Fruit fly (Drosophila melanogaster): Measurements from ENCODE around the gene CG43232.

The CG43232 gene

DNA sequence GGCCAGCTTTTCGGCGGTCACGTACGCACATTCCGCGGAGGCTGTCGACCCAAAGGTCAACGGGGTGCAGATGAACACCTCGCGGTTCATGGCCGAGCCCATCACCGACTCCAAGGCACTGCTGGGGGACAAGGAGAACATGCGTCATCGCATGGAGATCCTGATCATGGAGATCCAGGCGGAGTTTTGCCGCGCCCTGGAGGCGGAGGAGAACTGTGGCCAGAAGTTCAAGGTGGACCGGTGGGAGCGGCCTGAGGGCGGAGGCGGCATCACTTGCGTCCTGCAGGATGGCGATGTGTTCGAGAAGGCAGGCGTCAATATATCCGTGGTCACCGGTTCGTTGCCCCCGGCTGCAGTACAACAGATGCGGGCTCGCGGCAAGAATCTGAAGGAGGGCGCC is 32.7 kb downstream of the CG43232 start:
- TF ChIP-seq h (GFP tag; optimal IDR thresholded peaks at IDR 0.05) (no peak), sv (GFP tag; optimal IDR thresholded peaks at IDR 0.05) (no peak), Jra (GFP tag; optimal IDR thresholded peaks at IDR 0.05) (no peak), br (GFP tag; optimal IDR thresholded peaks at IDR 0.05) (no peak), Hr78 (GFP tag; optimal IDR thresholded peaks at IDR 0.05) (no peak), Sp1 (GFP tag; optimal IDR thresholded peaks at IDR 0.05) (no peak), tai (GFP tag; optimal IDR thresholded peaks at IDR 0.05) (no peak), Hnf4 (GFP tag; optimal IDR thresholded peaks at IDR 0.05) (no peak), Dfd (GFP tag; optimal IDR thresholded peaks at IDR 0.05) (no peak), CG32264 (GFP tag; optimal IDR thresholded peaks at IDR 0.05) (no peak), HLH106 (tag; optimal IDR thresholded peaks at IDR 0.05) (no peak), Mio (GFP tag; optimal IDR thresholded peaks at IDR 0.05) (no peak), Vsx2 (GFP tag; optimal IDR thresholded peaks at IDR 0.05; ENCODE audit: partially characterized antibody) (no peak)

DNA sequence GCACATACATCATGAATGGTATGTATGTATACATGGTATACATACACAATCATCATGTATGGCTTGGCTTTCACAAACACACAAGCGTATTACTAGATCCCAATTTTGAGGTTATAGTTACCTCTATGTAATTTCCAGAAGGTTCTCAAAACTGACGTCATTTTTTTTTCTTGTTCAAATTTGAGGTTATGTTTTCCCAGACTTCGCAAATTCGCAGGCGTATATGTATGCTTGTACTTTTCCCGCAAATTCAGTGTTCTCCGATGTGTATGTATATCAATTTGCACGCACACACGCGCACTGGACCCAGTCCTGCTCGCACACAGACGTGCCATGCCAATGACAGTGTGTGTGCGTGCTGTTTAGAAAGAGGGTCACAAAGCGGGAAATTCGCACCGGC is 34.4 kb downstream of the CG43232 start:
- TF ChIP-seq sv (GFP tag; optimal IDR thresholded peaks at IDR 0.05) (no peak), rgr (GFP tag; optimal IDR thresholded peaks at IDR 0.05) (no peak), pan (optimal IDR thresholded peaks at IDR 0.05) (no peak), GATAd (GFP tag; optimal IDR thresholded peaks at IDR 0.05) (no peak), tai (GFP tag; optimal IDR thresholded peaks at IDR 0.05) (no peak), br (GFP tag; optimal IDR thresholded peaks at IDR 0.05) (no peak), usp (GFP tag; optimal IDR thresholded peaks at IDR 0.05) (no peak), Hr78 (GFP tag; optimal IDR thresholded peaks at IDR 0.05) (no peak), HLH106 (tag; optimal IDR thresholded peaks at IDR 0.05) (peak; percentile 3), Sp1 (GFP tag; optimal IDR thresholded peaks at IDR 0.05) (peak; percentile 17), Hnf4 (GFP tag; optimal IDR thresholded peaks at IDR 0.05) (no peak), N (GFP tag; optimal IDR thresholded peaks at IDR 0.05) (peak; percentile 31), Jra (GFP tag; optimal IDR thresholded peaks at IDR 0.05) (no peak), psq (GFP tag; optimal IDR thresholded peaks at IDR 0.05) (peak; percentile 11), woc (GFP tag; optimal IDR thresholded peaks at IDR 0.05) (no peak), Rel (GFP tag; optimal IDR thresholded peaks at IDR 0.05) (no peak), Rel (tag; optimal IDR thresholded peaks at IDR 0.05) (peak; percentile 37), foxo (GFP tag; optimal IDR thresholded peaks at IDR 0.05) (no peak)

dm6 chr2L:6967422-6968012 is 35.6 kb downstream of the CG43232 start, which contains the start of gene Sumo:
TSS of gene Sumo (minus strand) at chr2L:6967644.
- peak; percentile 47 for TF ChIP-seq woc (GFP tag; optimal IDR thresholded peaks at IDR 0.05)
- TF ChIP-seq rgr (GFP tag; optimal IDR thresholded peaks at IDR 0.05), result peak; percentile 22
- TF ChIP-seq HLH106 (tag; optimal IDR thresholded peaks at IDR 0.05), result peak; percentile 11
- peak; percentile 21 for TF ChIP-seq Sp1 (GFP tag; optimal IDR thresholded peaks at IDR 0.05)
- TF ChIP-seq Rel (GFP tag; optimal IDR thresholded peaks at IDR 0.05), result no peak
- peak; percentile 13 for TF ChIP-seq Rel (tag; optimal IDR thresholded peaks at IDR 0.05)
- TF ChIP-seq N (GFP tag; optimal IDR thresholded peaks at IDR 0.05), result no peak
- TF ChIP-seq OdsH (GFP tag; optimal IDR thresholded peaks at IDR 0.05), result no peak
- peak; percentile 62 for TF ChIP-seq Jra (GFP tag; optimal IDR thresholded peaks at IDR 0.05)
- peak; percentile 94 for TF ChIP-seq Hr83 (GFP tag; optimal IDR thresholded peaks at IDR 0.05; ENCODE audit: poor library complexity, severe bottlenecking)

dm6 chr2L:6968013-6968517 is 36.1 kb downstream of the CG43232 start:
- TF ChIP-seq fru (GFP tag; optimal IDR thresholded peaks at IDR 0.05) (peak; percentile 53), dl (GFP tag; optimal IDR thresholded peaks at IDR 0.05; ENCODE audit: insufficient read depth in 1 of 2, partially characterized antibody in 2 of 2) (no peak), CrebA (GFP tag; optimal IDR thresholded peaks at IDR 0.05; ENCODE audit: borderline replicate concordance) (no peak), CG9705 (GFP tag; optimal IDR thresholded peaks at IDR 0.05) (no peak), Myc (optimal IDR thresholded peaks at IDR 0.05) (no peak), sage (GFP tag; optimal IDR thresholded peaks at IDR 0.05) (no peak), Hr78 (GFP tag; optimal IDR thresholded peaks at IDR 0.05) (no peak), OdsH (GFP tag; optimal IDR thresholded peaks at IDR 0.05) (peak; percentile 44), h (GFP tag; optimal IDR thresholded peaks at IDR 0.05) (peak; percentile 76), pan (optimal IDR thresholded peaks at IDR 0.05) (no peak), rgr (GFP tag; optimal IDR thresholded peaks at IDR 0.05) (peak; percentile 56), ey (GFP tag; optimal IDR thresholded peaks at IDR 0.05) (peak; percentile 23), Rel (GFP tag; optimal IDR thresholded peaks at IDR 0.05) (no peak), Rel (tag; optimal IDR thresholded peaks at IDR 0.05) (no peak), N (GFP tag; optimal IDR thresholded peaks at IDR 0.05) (no peak), Mio (GFP tag; optimal IDR thresholded peaks at IDR 0.05) (no peak), sv (GFP tag; optimal IDR thresholded peaks at IDR 0.05) (peak; percentile 13), usp (GFP tag; optimal IDR thresholded peaks at IDR 0.05) (no peak), psq (GFP tag; optimal IDR thresholded peaks at IDR 0.05) (peak; percentile 11), jim (GFP tag; optimal IDR thresholded peaks at IDR 0.05) (no peak), brk (GFP tag; optimal IDR thresholded peaks at IDR 0.05) (no peak), br (GFP tag; optimal IDR thresholded peaks at IDR 0.05) (no peak), dsf (GFP tag; optimal IDR thresholded peaks at IDR 0.05; ENCODE audit: borderline replicate concordance) (no peak), lola (GFP tag; optimal IDR thresholded peaks at IDR 0.05) (no peak), Vsx2 (GFP tag; optimal IDR thresholded peaks at IDR 0.05; ENCODE audit: partially characterized antibody) (no peak), Jra (GFP tag; optimal IDR thresholded peaks at IDR 0.05) (no peak), CG32264 (GFP tag; optimal IDR thresholded peaks at IDR 0.05) (peak; percentile 7), Sp1 (GFP tag; optimal IDR thresholded peaks at IDR 0.05) (peak; percentile 32), GATAd (GFP tag; optimal IDR thresholded peaks at IDR 0.05) (no peak), foxo (GFP tag; optimal IDR thresholded peaks at IDR 0.05) (peak in 1 of 2 experiments; percentile 47), HLH106 (tag; optimal IDR thresholded peaks at IDR 0.05) (no peak), tai (GFP tag; optimal IDR thresholded peaks at IDR 0.05) (no peak), Hr83 (GFP tag; optimal IDR thresholded peaks at IDR 0.05; ENCODE audit: poor library complexity, severe bottlenecking) (peak; percentile 39), woc (GFP tag; optimal IDR thresholded peaks at IDR 0.05) (peak; percentile 82), dmrt93B (GFP tag; optimal IDR thresholded peaks at IDR 0.05) (no peak), Hnf4 (GFP tag; optimal IDR thresholded peaks at IDR 0.05) (no peak), Abd-B (GFP tag; optimal IDR thresholded peaks at IDR 0.05) (no peak)
